Worm (Caenorhabditis elegans) whole organism, L4/young adult: ENCODE data around the gene srx-51.
"Not testable (repeated sequence)": the region's sequence is repeated elsewhere in the genome, so short reads cannot be mapped to it uniquely, and the experiment has no call there.

ENCODE experiments used
- W03F9.2 ChIP-seq: fragments of 150-350 bp; optimal IDR thresholded peaks from 2 replicates; lab custom pipeline; 2014; ENCODE audit warnings: missing biosample characterization, missing genetic modification characterization
- dao-5 ChIP-seq: sonication (generic microtip); optimal IDR thresholded peaks from 2 replicates; lab custom pipeline; 2016; ENCODE audit warnings: missing genotype, missing genetic modification characterization, moderate library complexity, missing compliant biosample characterization
- him-1 ChIP-seq: sonication (generic microtip); optimal IDR thresholded peaks from 2 replicates; lab custom pipeline; 2016; ENCODE audit warnings: missing genotype, missing genetic modification reagents, missing genetic modification characterization, missing compliant biosample characterization

Gene srx-51

DNA sequence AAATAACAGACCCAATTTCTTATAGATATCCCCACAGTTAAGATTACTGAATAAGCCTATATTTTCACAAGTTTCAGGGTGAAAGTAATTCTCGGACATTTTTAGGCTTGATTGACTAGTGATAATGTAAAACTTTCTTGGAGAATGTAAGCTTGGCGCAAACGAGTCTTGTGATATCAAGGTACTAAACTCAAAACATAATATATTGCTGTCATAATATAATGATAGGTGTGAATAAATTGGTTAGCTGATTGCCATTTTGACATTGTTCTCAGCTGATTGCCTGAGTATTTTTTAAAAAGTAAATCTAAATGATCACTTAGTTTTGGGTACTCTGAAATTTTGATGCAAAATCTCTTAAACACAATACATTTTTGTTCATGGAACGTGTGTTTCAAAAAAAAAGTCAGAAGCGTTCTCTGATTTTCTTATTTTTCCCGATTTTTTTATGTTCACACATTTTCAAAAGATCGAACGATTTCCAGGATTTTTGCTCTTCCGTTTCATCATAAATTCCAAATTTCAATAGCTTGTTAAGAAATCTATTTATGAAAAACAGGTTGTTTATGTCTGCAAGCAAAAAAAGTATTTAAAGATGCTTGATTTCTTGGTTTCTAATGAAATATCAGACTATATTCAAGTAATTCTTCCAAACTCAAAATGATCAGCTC is at the start of gene srx-51, which contains the start of gene srw-19:
Gene srx-51, plus strand, starts transcription at position 621 of the 671 bp plus-strand sequence.
Gene srw-19, minus strand, starts transcription at position 101 of the 671 bp plus-strand sequence.
- TF ChIP-seq him-1 (tag; lab: Kevin White, UChicago) (no peak), W03F9.2 (no peak), dao-5 (no peak)

DNA sequence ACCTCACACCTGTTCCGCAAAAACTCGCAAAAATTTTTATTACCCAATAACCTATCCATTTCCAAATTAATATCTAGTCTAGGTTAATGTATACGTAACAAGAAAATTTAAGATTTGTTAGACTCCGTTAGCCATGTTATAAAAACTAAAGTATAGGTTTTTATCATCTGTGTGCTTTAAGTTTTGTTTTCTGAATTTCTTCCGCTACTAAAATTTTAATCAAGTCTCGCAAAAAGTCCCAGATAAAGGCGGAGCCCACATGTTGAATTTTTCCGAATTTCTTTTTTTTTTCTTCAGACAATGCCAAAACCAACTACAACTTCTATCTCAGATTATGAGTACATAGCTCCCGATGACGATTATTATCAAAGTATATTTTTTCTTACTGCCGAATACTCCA is 49.5 kb upstream of the srx-51 start, which contains the start of gene srw-13:
Gene srw-13, plus strand, starts transcription at position 301 of the 400 bp plus-strand sequence.
- TF ChIP-seq him-1 (tag; lab: Kevin White, UChicago), result no peak
- no peak for TF ChIP-seq W03F9.2
- no peak for TF ChIP-seq dao-5

DNA sequence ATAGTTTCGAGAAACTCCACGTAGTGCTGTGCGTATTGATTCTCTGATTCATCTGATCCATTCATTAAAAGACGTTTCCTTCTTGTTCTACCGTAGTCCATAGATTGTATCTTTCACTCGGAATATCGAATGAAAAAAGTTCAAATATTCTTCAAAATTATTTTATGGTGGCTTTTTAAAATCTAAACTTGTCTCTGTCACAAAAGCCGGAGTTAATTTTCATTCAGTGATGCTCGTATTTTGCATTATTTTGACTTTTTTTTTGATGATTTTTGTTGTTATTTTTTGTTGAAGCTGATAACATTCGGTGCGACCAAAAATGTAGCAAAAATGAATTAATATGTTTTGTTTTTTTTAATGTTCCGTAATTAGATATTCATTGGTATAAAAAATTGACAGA is 46.0 kb upstream of the srx-51 start, which contains the start of gene nhr-164:
Gene nhr-164, minus strand, starts transcription at position 101 of the 400 bp plus-strand sequence.
- TF ChIP-seq him-1 (tag; lab: Kevin White, UChicago) (no peak), dao-5 (no peak), W03F9.2 (no peak)

DNA sequence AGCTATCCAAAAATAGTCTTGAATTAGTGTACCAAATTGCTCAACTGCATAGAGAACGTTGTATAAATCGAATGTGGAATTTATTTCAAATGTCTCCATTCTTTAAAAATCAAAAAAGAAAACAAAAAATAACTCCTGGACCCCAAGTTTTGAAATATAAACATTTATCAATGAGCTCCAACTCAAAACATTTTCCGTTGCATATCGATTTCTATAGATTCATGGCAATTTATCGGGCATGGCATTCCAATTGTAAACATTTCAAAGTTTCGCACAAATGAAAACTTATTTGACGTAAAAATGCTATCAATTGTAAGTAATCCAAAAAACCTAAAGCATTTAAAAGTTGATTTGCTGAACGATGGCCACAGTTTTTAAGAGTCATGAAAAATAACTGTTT is 43.1 kb upstream of the srx-51 start, which contains the start of gene srw-12:
Gene srw-12, minus strand, starts transcription at position 101 of the 400 bp plus-strand sequence.
- TF ChIP-seq W03F9.2, result no peak
- TF ChIP-seq dao-5, result no peak
- no peak for TF ChIP-seq him-1 (tag; lab: Kevin White, UChicago)

DNA sequence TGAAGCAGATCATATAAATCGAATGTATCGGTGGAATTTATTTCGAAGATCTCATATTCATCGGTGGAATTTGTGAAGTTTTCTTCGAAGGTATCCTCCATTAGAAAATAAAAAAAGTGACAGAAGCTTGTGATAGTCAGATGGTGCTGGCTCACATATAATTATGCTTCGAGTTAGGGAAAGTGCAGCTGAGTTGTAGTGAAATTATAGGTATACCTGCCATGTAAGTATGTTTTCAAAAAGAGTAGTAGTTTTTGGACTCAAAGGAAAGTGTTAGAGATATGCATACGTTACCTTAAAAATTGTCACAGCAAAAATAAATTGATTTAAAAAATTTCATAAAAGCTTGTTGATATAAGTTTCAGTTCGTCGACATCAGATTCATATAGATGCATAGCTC is 41.5 kb upstream of the srx-51 start, which contains the start of gene srw-11:
Gene srw-11, minus strand, starts transcription at position 101 of the 400 bp plus-strand sequence.
- TF ChIP-seq him-1 (tag; lab: Kevin White, UChicago) (no peak), dao-5 (no peak), W03F9.2 (no peak)

DNA sequence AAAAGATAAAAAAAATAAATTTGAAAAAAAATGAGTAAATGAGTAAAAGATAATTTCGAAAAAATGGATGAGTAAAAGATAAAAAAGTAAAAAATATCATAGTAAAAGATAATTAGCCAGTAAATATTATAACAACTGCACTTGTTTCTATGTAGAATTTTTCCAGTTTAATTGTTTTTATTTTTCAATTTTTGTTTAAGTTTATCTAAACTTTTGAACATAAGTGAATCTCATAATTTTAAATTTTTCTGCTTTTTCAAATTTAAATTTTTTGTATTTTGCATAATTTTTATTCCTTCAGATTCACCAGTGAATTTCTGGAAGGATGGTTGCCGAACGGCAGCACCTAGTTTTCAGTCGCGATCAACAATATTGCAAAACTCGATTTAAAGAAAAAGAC is 40.4 kb upstream of the srx-51 start, which contains the start of gene chil-12:
Gene chil-12, plus strand, starts transcription at position 301 of the 400 bp plus-strand sequence.
- TF ChIP-seq dao-5 (no peak), W03F9.2 (no peak), him-1 (tag; lab: Kevin White, UChicago) (no peak)

DNA sequence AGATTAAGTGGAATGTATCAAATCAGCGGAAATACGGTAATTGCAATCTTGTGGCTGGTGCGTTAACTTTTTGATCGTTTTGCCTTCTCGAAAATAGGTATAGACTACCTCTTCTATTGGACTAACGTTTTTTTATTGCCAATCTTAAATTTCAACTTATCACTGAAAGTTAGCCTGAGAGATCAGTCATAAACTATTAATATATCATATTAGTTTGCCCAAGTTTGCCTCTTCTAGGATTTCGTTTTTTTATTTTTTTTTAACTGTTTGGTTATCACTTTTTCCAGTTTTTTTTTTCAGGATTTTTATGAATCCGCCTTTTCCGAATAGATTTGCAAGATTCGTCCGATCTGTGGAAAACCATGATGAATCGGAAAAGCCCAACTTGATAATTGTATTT is 37.2 kb upstream of the srx-51 start, which contains the start of gene kin-30:
Gene kin-30, plus strand, starts transcription at position 301 of the 400 bp plus-strand sequence.
- no peak for TF ChIP-seq W03F9.2
- no peak for TF ChIP-seq dao-5
- TF ChIP-seq him-1 (tag; lab: Kevin White, UChicago), result no peak

DNA sequence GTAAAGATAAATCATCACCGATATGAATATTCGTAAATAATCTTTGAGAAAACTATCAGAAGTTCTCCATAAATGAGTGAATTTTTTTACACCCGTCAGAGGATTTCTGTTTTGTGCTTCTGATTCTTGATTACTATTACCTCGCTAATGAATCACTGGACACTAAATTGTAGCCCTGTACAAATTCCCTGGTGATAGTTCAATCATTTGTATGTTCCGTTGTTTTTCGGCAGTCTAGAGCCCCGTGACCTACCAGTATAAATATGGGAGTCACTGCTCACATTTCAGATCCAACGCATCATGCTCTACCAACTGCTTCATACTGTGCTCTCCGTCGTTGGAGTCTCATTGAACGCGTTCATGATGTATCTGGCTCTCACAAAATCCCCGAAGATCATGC is 31.4 kb upstream of the srx-51 start, which contains the start of gene srd-28:
Gene srd-28, plus strand, starts transcription at position 301 of the 400 bp plus-strand sequence.
- TF ChIP-seq W03F9.2; dao-5; him-1 (tag; lab: Kevin White, UChicago): not testable (repeated sequence)

DNA sequence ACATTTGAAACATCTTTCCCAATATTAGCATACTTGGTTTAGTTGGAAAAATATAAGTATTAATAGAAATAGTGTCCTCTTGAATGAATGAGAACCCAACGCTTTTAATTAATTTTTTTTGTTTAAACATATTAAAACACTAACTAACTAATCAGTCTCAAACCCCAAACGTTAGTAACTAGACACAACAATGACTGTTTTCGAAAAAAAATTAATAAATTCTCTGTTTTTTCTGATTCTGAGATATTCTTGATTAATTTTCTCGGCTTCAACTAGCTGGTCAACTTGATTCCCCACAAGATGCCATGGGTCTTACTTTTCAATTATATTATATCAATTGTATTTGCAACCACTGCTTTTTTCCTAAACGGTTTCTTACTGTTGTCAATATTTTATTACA is 29.6 kb upstream of the srx-51 start, which contains the start of gene srbc-76:
Gene srbc-76, plus strand, starts transcription at position 301 of the 400 bp plus-strand sequence.
- TF ChIP-seq dao-5 (no peak), him-1 (tag; lab: Kevin White, UChicago) (no peak), W03F9.2 (no peak)

DNA sequence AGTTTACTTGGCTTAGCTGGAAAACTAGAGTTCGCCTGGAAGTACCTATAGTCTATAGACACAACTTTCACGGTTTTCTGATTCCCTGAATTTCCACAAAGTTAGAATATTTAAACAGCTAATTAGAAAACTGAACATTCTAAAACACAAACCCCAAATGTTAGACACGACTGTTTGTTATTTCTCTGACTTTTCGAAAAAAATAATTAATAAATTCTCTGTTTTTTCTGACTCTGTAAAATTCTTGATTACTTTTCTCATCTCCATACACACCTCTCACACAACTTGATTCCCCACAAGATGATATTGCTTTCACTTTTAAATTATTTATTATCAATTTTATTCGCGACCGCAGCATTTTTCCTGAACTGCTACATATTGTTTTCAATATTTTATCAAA is 28.2 kb upstream of the srx-51 start, which contains the start of gene srbc-75:
Gene srbc-75, plus strand, starts transcription at position 301 of the 400 bp plus-strand sequence.
- no peak for TF ChIP-seq dao-5
- TF ChIP-seq W03F9.2, result no peak
- no peak for TF ChIP-seq him-1 (tag; lab: Kevin White, UChicago)

DNA sequence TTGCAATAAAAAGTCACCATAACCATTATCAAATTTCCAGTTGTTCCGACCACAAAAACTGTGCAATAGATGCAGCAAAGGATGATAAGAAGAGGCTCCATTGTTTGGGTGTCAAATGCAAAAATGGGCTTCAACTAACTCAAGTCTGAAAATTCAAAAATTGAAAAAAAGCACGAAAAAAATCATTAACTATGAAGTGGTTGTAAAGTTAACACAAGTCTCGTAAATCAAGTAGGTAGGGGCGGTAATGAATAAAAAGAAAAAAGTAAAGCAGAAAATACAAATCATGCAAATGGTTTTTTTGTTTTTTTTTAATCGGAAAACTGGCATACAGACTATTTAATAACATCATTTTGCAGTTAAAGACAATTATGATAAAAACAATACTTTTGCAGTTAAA is 25.0 kb upstream of the srx-51 start, which contains the start of gene srsx-39:
Gene srsx-39, minus strand, starts transcription at position 101 of the 400 bp plus-strand sequence.
- TF ChIP-seq W03F9.2; dao-5; him-1 (tag; lab: Kevin White, UChicago): not testable (repeated sequence)

DNA sequence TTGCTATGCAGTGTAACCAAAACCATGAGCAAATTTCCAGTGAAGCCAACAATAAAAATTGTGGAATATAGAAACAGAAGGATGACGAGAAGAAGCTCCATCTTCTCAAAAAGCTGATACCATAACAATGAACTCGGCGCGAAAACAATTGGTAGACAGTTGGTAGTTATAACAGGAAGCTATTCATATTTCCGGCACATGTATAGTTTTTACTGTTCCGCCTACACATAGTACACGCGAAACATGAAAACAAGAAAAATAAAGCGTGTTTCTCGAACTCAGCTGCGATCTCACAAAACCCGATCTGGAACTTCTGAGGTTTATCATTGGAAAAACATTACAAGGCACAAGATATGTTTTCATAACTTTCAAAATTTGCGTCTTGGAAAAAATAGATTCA is 22.6 kb upstream of the srx-51 start, which contains the start of gene srsx-37:
Gene srsx-37, minus strand, starts transcription at position 101 of the 400 bp plus-strand sequence.
- TF ChIP-seq dao-5, result no peak
- TF ChIP-seq W03F9.2, result no peak
- no peak for TF ChIP-seq him-1 (tag; lab: Kevin White, UChicago)

DNA sequence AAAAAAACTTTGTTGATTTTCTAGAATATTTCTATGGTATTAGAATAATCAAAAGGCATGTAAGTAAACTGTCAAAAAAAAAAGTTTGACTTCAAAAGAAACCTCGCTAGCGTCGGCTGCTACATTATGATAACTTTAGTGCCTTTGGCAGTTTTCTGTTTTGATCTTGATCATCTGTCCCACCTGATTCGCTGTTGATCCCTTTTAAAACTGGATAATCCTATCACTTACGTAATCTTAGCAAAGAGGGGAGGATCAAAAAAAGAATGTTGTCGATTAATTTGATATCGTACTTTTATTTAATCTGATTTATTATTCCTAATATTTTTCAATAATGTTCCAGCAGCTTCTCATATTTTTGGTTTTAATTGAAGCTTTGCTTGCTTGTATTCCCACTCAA is 21.8 kb upstream of the srx-51 start, which contains the start of gene M01B2.8:
Gene M01B2.8, plus strand, starts transcription at position 301 of the 400 bp plus-strand sequence.
- TF ChIP-seq W03F9.2, result no peak
- TF ChIP-seq dao-5, result no peak
- no peak for TF ChIP-seq him-1 (tag; lab: Kevin White, UChicago)

DNA sequence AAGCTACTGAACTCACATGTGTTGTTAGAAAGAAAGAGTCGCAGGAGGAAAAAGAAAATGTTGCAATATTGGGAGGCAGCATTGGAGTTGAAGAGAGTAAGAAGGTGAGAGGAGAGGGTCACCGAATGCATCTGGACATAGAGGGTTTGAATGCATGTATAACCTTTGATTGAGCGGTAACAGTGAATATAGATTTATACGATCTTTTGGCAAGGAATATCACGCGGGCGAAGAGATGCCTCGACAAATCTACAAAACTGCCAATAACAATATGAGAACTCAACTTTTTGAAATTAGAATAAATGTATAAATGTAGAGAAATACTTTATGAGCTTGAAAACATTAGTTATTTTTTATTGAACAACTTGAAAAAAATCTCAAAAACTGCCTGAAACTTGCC is 19.4 kb upstream of the srx-51 start, which contains the start of gene M01B2.10:
Gene M01B2.10, minus strand, starts transcription at position 101 of the 400 bp plus-strand sequence.
- TF ChIP-seq W03F9.2; him-1 (tag; lab: Kevin White, UChicago); dao-5: not testable (repeated sequence)
